Worm (Caenorhabditis elegans) whole organism, young adult: ENCODE measurements around the gene F35E8.10.

Source experiments
- ceh-27 ChIP-seq: fragments of 200-800 bp; sonication (Bioruptor generic); optimal IDR thresholded peaks from 2 replicates; lab custom pipeline; 2018; ENCODE audit warnings: mild to moderate bottlenecking, missing genetic modification characterization, moderate library complexity, missing compliant biosample characterization
- die-1 ChIP-seq: sonication (generic microtip); optimal IDR thresholded peaks from 2 replicates; lab custom pipeline; 2016; ENCODE audit warnings: missing genotype, mild to moderate bottlenecking, missing genetic modification characterization, missing compliant biosample characterization
- dpff-1 ChIP-seq: sonication (generic microtip); optimal IDR thresholded peaks from 2 replicates; lab custom pipeline; 2017; ENCODE audit warnings: mild to moderate bottlenecking, missing genetic modification characterization, missing compliant biosample characterization
- egl-18 ChIP-seq: fragments of 200-800 bp; sonication (Bioruptor generic); IDR thresholded peaks from 2 replicates; pipeline ENCODE4 v1.3.6; 2022; ENCODE audit warnings: missing genetic modification reagents, missing genetic modification characterization, missing compliant biosample characterization
- gei-17 ChIP-seq: fragments of 200-800 bp; sonication (Bioruptor generic); optimal IDR thresholded peaks from 2 replicates; lab custom pipeline; 2018; ENCODE audit warnings: mild to moderate bottlenecking, missing genetic modification characterization, missing compliant biosample characterization
- madf-6 ChIP-seq: fragments of 200-800 bp; sonication (Bioruptor generic); IDR thresholded peaks from 2 replicates; pipeline ENCODE4 v1.3.6; 2022; ENCODE audit warnings: missing genetic modification reagents, missing genetic modification characterization, missing compliant biosample characterization
- madf-8 ChIP-seq: fragments of 200-800 bp; sonication (Bioruptor generic); conservative IDR thresholded peaks from 2 replicates; pipeline ENCODE4 v1.3.6; 2022; ENCODE audit warnings: missing genetic modification reagents, missing genetic modification characterization, missing compliant biosample characterization
- rpc-1 ChIP-seq, 2 experiments: fragments of 150-350 bp in 1 of 2; sonication (generic microtip) in 1 of 2; optimal IDR thresholded peaks; 2 replicates each; lab custom pipeline; 2014 to 2018; ENCODE audit warnings: missing biosample characterization in 1 of 2, missing genetic modification characterization in 1 of 2, missing genetic modification reagents in 1 of 2, missing genotype in 1 of 2
- snpc-4 ChIP-seq, 5 experiments: fragments of 150-350 bp in 1 of 5; sonication (generic microtip) in 4 of 5; optimal IDR thresholded peaks; 2 replicates each; lab custom pipeline; 2014 to 2018; ENCODE audit warnings: missing genetic modification characterization in 5 of 5, missing biosample characterization in 3 of 5, antibody characterized with exemption in 2 of 5, mild to moderate bottlenecking in 2 of 5, missing compliant biosample characterization in 2 of 5, missing genotype in 2 of 5, moderate library complexity in 2 of 5, missing genetic modification reagents in 1 of 5
- xnd-1 ChIP-seq: sonication (generic microtip); optimal IDR thresholded peaks from 2 replicates; lab custom pipeline; 2016; ENCODE audit warnings: missing genotype, missing genetic modification reagents, missing genetic modification characterization, missing compliant biosample characterization
- ztf-6 ChIP-seq: fragments of 200-800 bp; sonication (Bioruptor generic); IDR thresholded peaks from 2 replicates; pipeline ENCODE4 v1.3.6; 2022; ENCODE audit warnings: missing genetic modification reagents, missing genetic modification characterization, missing compliant biosample characterization

ce11 chrV:15915919-15916318, 4.3 kb downstream of the F35E8.10 start, which contains the start of gene gst-38:
- TF ChIP-seq dpff-1 (tag; lab: Kevin White, UChicago) (no peak), snpc-4 (GFP tag; optimal IDR thresholded peaks at IDR 0.05; lab: Kevin White, UChicago) (no peak), snpc-4 (tag; optimal IDR thresholded peaks at IDR 0.05; lab: Kevin White, UChicago) (no peak), ceh-27 (no peak), ztf-6 (GFP tag; lab: Robert Waterston, UW) (no peak), rpc-1 (optimal IDR thresholded peaks at IDR 0.05; lab: Kevin White, UChicago) (no peak), rpc-1 (tag; optimal IDR thresholded peaks at IDR 0.05; lab: Kevin White, UChicago) (no peak), xnd-1 (tag; lab: Kevin White, UChicago) (no peak), egl-18 (no peak), gei-17 (GFP tag; lab: Kevin White, UChicago) (no peak), madf-6 (no peak), die-1 (tag; lab: Kevin White, UChicago) (no peak), madf-8 (GFP tag; lab: Robert Waterston, UW) (no peak)
